Worm (Caenorhabditis elegans): ENCODE measurements around the gene srab-6.

Gene srab-6

DNA sequence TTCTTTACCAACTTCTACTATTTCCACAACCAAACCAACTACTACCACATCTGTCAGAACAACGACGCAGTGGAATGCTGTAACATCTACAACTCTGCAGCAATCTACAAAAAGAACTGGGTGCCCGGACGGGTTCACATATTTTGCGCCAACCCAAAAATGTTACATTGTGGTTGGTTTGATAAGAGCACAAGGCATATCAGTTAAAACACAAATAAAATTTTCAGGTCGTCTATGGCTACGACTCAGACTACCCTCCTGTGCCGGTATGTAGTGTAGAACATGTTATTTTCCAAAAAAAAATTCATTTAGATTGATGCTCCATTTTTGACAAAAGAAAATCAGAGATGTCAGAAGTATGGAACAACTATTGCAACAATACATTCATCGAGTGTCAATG lies 32.6 kb downstream of the srab-6 start:
- TF ChIP-seq isw-1 (GFP tag; IDR thresholded peaks at IDR 0.05) (no peak), elt-2 (tag; optimal IDR thresholded peaks at IDR 0.05) (peak; percentile 46)

DNA sequence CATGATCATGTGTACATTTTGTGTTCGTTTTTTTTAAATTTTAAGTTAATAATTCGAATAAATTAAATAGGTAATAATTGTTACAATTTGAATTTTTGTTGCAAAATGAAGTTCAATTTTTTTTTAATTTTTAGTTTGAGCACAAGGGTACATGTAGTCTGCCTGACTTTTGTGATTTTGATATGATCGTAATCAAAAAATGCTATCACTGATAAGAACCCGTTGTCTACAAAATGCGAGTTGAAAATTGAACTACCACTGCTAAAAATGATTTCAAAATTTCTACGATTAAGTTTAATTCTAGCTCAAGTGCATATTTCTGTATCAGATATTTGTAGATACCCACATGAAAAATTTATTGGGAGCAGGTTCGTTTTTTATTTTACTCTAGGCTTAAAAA lies 33.6 kb downstream of the srab-6 start, which contains the start of gene clec-210:
TSS of gene clec-210 (plus strand) at position 211 of the 400 bp plus-strand sequence.
- TF ChIP-seq ceh-90 (tag; optimal IDR thresholded peaks at IDR 0.05): no peak
- TF ChIP-seq pqm-1 (tag; optimal IDR thresholded peaks at IDR 0.05): no peak
- TF ChIP-seq isw-1 (GFP tag; IDR thresholded peaks at IDR 0.05): no peak
- TF ChIP-seq C16A3.4 (tag; optimal IDR thresholded peaks at IDR 0.05): no peak
- TF ChIP-seq nhr-237 (tag; optimal IDR thresholded peaks at IDR 0.05): no peak
- no peak for TF ChIP-seq lin-14 (GFP tag; optimal IDR thresholded peaks at IDR 0.05)

- TF ChIP-seq elt-3 (tag; optimal IDR thresholded peaks at IDR 0.05) (no peak), C34B4.2 (tag; optimal IDR thresholded peaks at IDR 0.05) (no peak), fos-1 (tag; optimal IDR thresholded peaks at IDR 0.05) (no peak), aly-2 (tag; optimal IDR thresholded peaks at IDR 0.05) (no peak), vab-15 (tag; optimal IDR thresholded peaks at IDR 0.05) (no peak), grh-1 (GFP tag; IDR thresholded peaks at IDR 0.05) (no peak), lin-14 (GFP tag; optimal IDR thresholded peaks at IDR 0.05) (no peak), C16A3.4 (tag; optimal IDR thresholded peaks at IDR 0.05) (no peak), ets-5 (GFP tag; IDR thresholded peaks at IDR 0.05) (no peak), elt-2 (tag; optimal IDR thresholded peaks at IDR 0.05) (no peak), swsn-7 (tag; optimal IDR thresholded peaks at IDR 0.05) (no peak), nhr-28 (tag; optimal IDR thresholded peaks at IDR 0.05) (no peak), sptf-1 (tag; optimal IDR thresholded peaks at IDR 0.05) (no peak), ces-1 (GFP tag; optimal IDR thresholded peaks at IDR 0.05) (no peak), nhr-90 (tag; optimal IDR thresholded peaks at IDR 0.05; ENCODE audit: poor library complexity) (no peak), nhr-77 (tag; optimal IDR thresholded peaks at IDR 0.05) (no peak), unc-30 (tag; optimal IDR thresholded peaks at IDR 0.05) (no peak), zag-1 (tag; optimal IDR thresholded peaks at IDR 0.05) (no peak)
Observed at ce11 chrV:3114973-3115372, 36.8 kb downstream of the srab-6 start, which contains the start of gene Y73C8C.3. Gene Y73C8C.3 (plus strand): TSS chrV:3115273.

- TF ChIP-seq isw-1 (GFP tag; IDR thresholded peaks at IDR 0.05): no peak
- TF ChIP-seq nhr-19 (GFP tag; conservative IDR thresholded peaks at IDR 0.05): no peak
- no peak for TF ChIP-seq pqm-1 (tag; optimal IDR thresholded peaks at IDR 0.05)
- TF ChIP-seq rnt-1 (tag; optimal IDR thresholded peaks at IDR 0.05): no peak
- no peak for TF ChIP-seq ztf-4 (tag; optimal IDR thresholded peaks at IDR 0.05)
- TF ChIP-seq fos-1 (tag; optimal IDR thresholded peaks at IDR 0.05): no peak
- no peak for TF ChIP-seq zag-1 (tag; optimal IDR thresholded peaks at IDR 0.05)
- no peak for TF ChIP-seq nhr-90 (tag; optimal IDR thresholded peaks at IDR 0.05; ENCODE audit: poor library complexity)
Observed at ce11 chrV:3113751-3114150, 38.0 kb downstream of the srab-6 start, which contains the start of gene Y73C8C.8. Gene Y73C8C.8 (minus strand): TSS chrV:3113851.

DNA sequence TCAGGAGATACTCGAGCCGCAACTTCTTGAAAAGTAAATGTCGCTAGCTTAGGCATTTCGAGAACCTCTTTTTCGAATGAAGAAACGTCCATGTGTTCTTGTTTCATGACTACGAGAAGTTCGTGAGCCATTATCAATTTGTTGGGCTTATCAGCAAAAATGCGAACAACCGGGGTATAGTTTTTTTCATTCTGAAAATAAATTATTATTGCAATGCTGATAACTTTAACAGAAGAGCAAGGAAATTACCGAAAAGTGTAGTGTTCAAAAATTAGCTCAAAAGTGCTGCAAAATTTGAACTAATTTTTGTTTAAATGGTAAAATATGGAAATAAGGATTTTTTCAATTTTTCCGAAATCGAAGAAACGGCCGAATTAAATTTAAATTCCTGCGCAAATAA lies 39.6 kb downstream of the srab-6 start:
- TF ChIP-seq fos-1 (tag; optimal IDR thresholded peaks at IDR 0.05): no peak
- TF ChIP-seq nhr-47 (tag; optimal IDR thresholded peaks at IDR 0.05): no peak
- no peak for TF ChIP-seq ces-1 (GFP tag; optimal IDR thresholded peaks at IDR 0.05)
- no peak for TF ChIP-seq nhr-11 (tag; optimal IDR thresholded peaks at IDR 0.05)
- TF ChIP-seq grh-1 (GFP tag; IDR thresholded peaks at IDR 0.05): no peak
- no peak for TF ChIP-seq ceh-82 (tag; optimal IDR thresholded peaks at IDR 0.05)
- TF ChIP-seq pqm-1 (tag; optimal IDR thresholded peaks at IDR 0.05): no peak
- TF ChIP-seq C16A3.4 (tag; optimal IDR thresholded peaks at IDR 0.05): no peak
- no peak for TF ChIP-seq nhr-90 (tag; optimal IDR thresholded peaks at IDR 0.05; ENCODE audit: poor library complexity)
- TF ChIP-seq ceh-88 (GFP tag; IDR thresholded peaks at IDR 0.05): no peak
- TF ChIP-seq jun-1 (tag; optimal IDR thresholded peaks at IDR 0.05): no peak
- TF ChIP-seq efl-1 (optimal IDR thresholded peaks at IDR 0.05): no peak
- no peak for TF ChIP-seq efl-1 (GFP tag; optimal IDR thresholded peaks at IDR 0.05 in 1 of 2)
- no peak for TF ChIP-seq isw-1 (GFP tag; IDR thresholded peaks at IDR 0.05)
- no peak for TF ChIP-seq alr-1 (tag; optimal IDR thresholded peaks at IDR 0.05; ENCODE audit: borderline replicate concordance)
- TF ChIP-seq ztf-11 (tag; optimal IDR thresholded peaks at IDR 0.05): no peak
- TF ChIP-seq ztf-4 (tag; optimal IDR thresholded peaks at IDR 0.05): no peak
- no peak for TF ChIP-seq egl-13 (tag; optimal IDR thresholded peaks at IDR 0.05)
- TF ChIP-seq nhr-237 (tag; optimal IDR thresholded peaks at IDR 0.05): no peak

Measured in whole organism, L1 larva.